Fruit fly (Drosophila melanogaster): Measurements from ENCODE around the gene CG17544.

Gene CG17544

DNA sequence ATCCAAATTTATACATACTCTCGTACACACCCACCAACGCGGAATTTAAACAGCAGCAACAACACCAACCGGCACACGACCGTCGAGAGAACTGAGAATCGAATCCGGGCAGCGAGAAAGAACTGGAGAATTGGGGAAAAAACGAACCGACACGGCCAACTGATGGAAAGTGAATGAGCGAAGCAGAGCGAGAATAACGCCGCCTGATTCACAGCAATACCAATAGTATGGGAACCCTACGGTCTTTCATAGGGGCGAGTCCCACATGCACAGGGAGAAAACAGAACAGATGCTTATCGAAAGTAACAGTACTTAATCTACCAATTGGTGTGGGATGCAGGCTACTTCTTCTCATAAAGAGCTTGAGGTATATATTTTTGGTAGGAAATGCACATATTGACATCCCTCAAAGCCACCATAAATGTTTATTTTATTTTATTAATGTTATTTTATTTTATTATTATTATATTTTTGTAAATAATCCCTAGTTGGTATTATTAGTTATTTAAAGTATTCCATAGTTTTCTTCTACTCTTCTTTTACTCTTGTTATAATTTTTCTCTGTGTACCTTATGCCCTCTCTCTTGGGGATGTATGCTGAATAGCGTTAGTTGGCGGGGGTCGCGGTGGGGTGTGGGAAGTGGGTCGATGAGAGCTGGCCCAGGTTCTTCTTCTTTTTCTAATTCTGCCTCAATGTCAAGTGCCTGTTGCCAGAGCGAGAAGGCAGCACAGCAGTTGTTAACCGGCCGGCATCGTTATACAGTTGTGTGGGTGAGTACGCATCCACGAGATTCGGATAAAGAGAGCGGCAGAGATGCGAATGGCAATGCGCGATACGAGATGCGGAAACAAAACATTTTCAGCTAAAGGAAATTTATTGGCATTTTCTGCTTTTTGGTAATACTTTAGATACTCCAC, at the start of gene CG17544 (continued):
- peak; percentile 70 for TF ChIP-seq Abd-B (GFP tag; optimal IDR thresholded peaks at IDR 0.05)
- no peak for TF ChIP-seq CG17612 (GFP tag; IDR thresholded peaks at IDR 0.05)
- TF ChIP-seq CrebB (tag; optimal IDR thresholded peaks at IDR 0.05) = no peak
- TF ChIP-seq hkb (optimal IDR thresholded peaks at IDR 0.05) = no peak
- no peak; the same call in none of the 2 replicates for TF ChIP-seq hkb (GFP tag; IDR thresholded peaks at IDR 0.05)
- TF ChIP-seq CG5180 (GFP tag; optimal IDR thresholded peaks at IDR 0.05) = peak; percentile 30
- TF ChIP-seq CG17568 (GFP tag; optimal IDR thresholded peaks at IDR 0.05) = no peak
- no peak for TF ChIP-seq Hey (tag; optimal IDR thresholded peaks at IDR 0.05)
- TF ChIP-seq Sin3A (optimal IDR thresholded peaks at IDR 0.05) = no peak
- peak; percentile 29 for TF ChIP-seq CG7987 (GFP tag; optimal IDR thresholded peaks at IDR 0.05)
- TF ChIP-seq repo (GFP tag; optimal IDR thresholded peaks at IDR 0.05) = no peak
- TF ChIP-seq tap (tag; optimal IDR thresholded peaks at IDR 0.05) = peak; percentile 72
- TF ChIP-seq CG31365 (tag; optimal IDR thresholded peaks at IDR 0.05) = no peak
- no peak for TF ChIP-seq hb (GFP tag; IDR thresholded peaks at IDR 0.05; ENCODE audit: partially characterized antibody)
- TF ChIP-seq CG33557 (GFP tag; optimal IDR thresholded peaks at IDR 0.05) = peak; percentile 83
- TF ChIP-seq ems (GFP tag; optimal IDR thresholded peaks at IDR 0.05) = no peak
- peak; percentile 51 for TF ChIP-seq gro (GFP tag; optimal IDR thresholded peaks at IDR 0.05)
- peak; percentile 30 for TF ChIP-seq CHES-1-like (GFP tag; optimal IDR thresholded peaks at IDR 0.05)
- TF ChIP-seq CG11093 (GFP tag; IDR thresholded peaks at IDR 0.05) = peak; percentile 50; the same call in 1 of the 3 replicates
- peak; percentile 62 for TF ChIP-seq sr (GFP tag; IDR thresholded peaks at IDR 0.05)
- TF ChIP-seq CG9727 (GFP tag; optimal IDR thresholded peaks at IDR 0.05) = peak; percentile 86
- TF ChIP-seq al (GFP tag; IDR thresholded peaks at IDR 0.05) = peak; percentile 16; the same call in 1 of the 2 replicates
- peak; percentile 72 to 86 for TF ChIP-seq bsh (GFP tag; optimal IDR thresholded peaks at IDR 0.05)
- TF ChIP-seq CG18011 (GFP tag; optimal IDR thresholded peaks at IDR 0.05) = peak; percentile 12
- no peak for TF ChIP-seq gfzf (GFP tag; optimal IDR thresholded peaks at IDR 0.05)
- peak; percentile 70 for TF ChIP-seq nau (GFP tag; optimal IDR thresholded peaks at IDR 0.05)
- no peak for TF ChIP-seq dati (GFP tag; IDR thresholded peaks at IDR 0.05)
- TF ChIP-seq ap (GFP tag; IDR thresholded peaks at IDR 0.05) = 0 out of 2 replicates have a peak, but pooled peaks have one; percentile 10
- TF ChIP-seq tgo (GFP tag; IDR thresholded peaks at IDR 0.05) = peak; percentile 63
- TF ChIP-seq CG17186 (GFP tag; optimal IDR thresholded peaks at IDR 0.05) = no peak
- TF ChIP-seq CG1233 (GFP tag; optimal IDR thresholded peaks at IDR 0.05) = peak; percentile 89
- peak; percentile 53 for TF ChIP-seq unpg (GFP tag; optimal IDR thresholded peaks at IDR 0.05)
- peak; percentile 91 for TF ChIP-seq Hmr (GFP tag; optimal IDR thresholded peaks at IDR 0.05)
- TF ChIP-seq Elba2 (GFP tag; optimal IDR thresholded peaks at IDR 0.05) = no peak
- TF ChIP-seq Hand (GFP tag; optimal IDR thresholded peaks at IDR 0.05) = peak; percentile 88
- TF ChIP-seq CG16779 (GFP tag; IDR thresholded peaks at IDR 0.05) = peak; percentile 57; the same call in 1 of the 2 replicates
- peak; percentile 80 for TF ChIP-seq CG16815 (GFP tag; optimal IDR thresholded peaks at IDR 0.05)
- TF ChIP-seq wor (GFP tag; IDR thresholded peaks at IDR 0.05) = peak; percentile 21; the same call in 1 of the 2 replicates
- peak; percentile 73 for TF ChIP-seq CG4424 (GFP tag; optimal IDR thresholded peaks at IDR 0.05)
- peak; percentile 11 for TF ChIP-seq CG12219 (GFP tag; optimal IDR thresholded peaks at IDR 0.05)
- no peak for TF ChIP-seq zen2 (GFP tag; IDR thresholded peaks at IDR 0.05; ENCODE audit: partially characterized antibody)
- TF ChIP-seq CG11247 (GFP tag; IDR thresholded peaks at IDR 0.05) = no peak
- TF ChIP-seq zfh2 (GFP tag; optimal IDR thresholded peaks at IDR 0.05) = peak; percentile 58
- no peak for TF ChIP-seq btn (GFP tag; optimal IDR thresholded peaks at IDR 0.05)
- no peak for TF ChIP-seq Scr (GFP tag; IDR thresholded peaks at IDR 0.05; ENCODE audit: partially characterized antibody)
- peak; percentile 33 for TF ChIP-seq CG8944 (GFP tag; optimal IDR thresholded peaks at IDR 0.05)
- no peak; the same call in 1 of the 2 replicates for TF ChIP-seq CG10366 (GFP tag; IDR thresholded peaks at IDR 0.05)
- TF ChIP-seq Oaz (GFP tag; IDR thresholded peaks at IDR 0.05) = no peak
- TF ChIP-seq schlank (tag; optimal IDR thresholded peaks at IDR 0.05) = peak; percentile 19
